Fruit fly (Drosophila melanogaster) whole organism, embryonic: ENCODE data around the gene Ctr9.

Source experiments
- CG11504 ChIP-seq: fragments of 200-800 bp; sonication (Bioruptor generic); optimal IDR thresholded peaks from 3 replicates; lab custom pipeline; 2019; ENCODE audit warnings: missing biosample characterization, mild to moderate bottlenecking, missing genetic modification characterization, moderate library complexity
- Oli ChIP-seq: fragments of 200-800 bp; sonication (Bioruptor generic); optimal IDR thresholded peaks from 2 replicates; lab custom pipeline; 2018; ENCODE audit warnings: missing biosample characterization, mild to moderate bottlenecking, missing genetic modification characterization, moderate library complexity
- hb ChIP-seq: fragments of 200-800 bp; sonication (Bioruptor generic); IDR thresholded peaks from 3 replicates; pipeline ENCODE4 v1.3.6; 2022; ENCODE audit warnings: missing biosample characterization, missing genetic modification characterization; ENCODE audit not compliant: partially characterized antibody
- sima ChIP-seq: fragments of 200-800 bp; sonication (Bioruptor generic); optimal IDR thresholded peaks from 2 replicates; lab custom pipeline; 2016; ENCODE audit warnings: missing biosample characterization, missing genetic modification characterization

dm6 chr3L:1349397-1349796 is 42.4 kb downstream of the Ctr9 start:
- no peak for TF ChIP-seq Oli (tag; lab: Kevin White, UChicago)
- no peak for TF ChIP-seq hb (GFP tag; lab: Robert Waterston, UW)
- no peak for TF ChIP-seq CG11504
- TF ChIP-seq sima (GFP tag; lab: Kevin White, UChicago), result no peak
